Fruit fly (Drosophila melanogaster) Kc167 (cell line): Measurements from ENCODE around the gene CG18223.

Source experiments
- Myc ChIP-seq: fragments of >200 bp; optimal IDR thresholded peaks from 2 replicates; lab custom pipeline; 2017; ENCODE audit warnings: missing external identifiers
- Sin3A ChIP-seq: fragments of >200 bp; optimal IDR thresholded peaks from 2 replicates; lab custom pipeline; 2018; ENCODE audit warnings: missing external identifiers
- h ChIP-seq: fragments of >200 bp; optimal IDR thresholded peaks from 3 replicates; lab custom pipeline; 2018; ENCODE audit warnings: missing external identifiers
- insv ChIP-seq: fragments of >200 bp; optimal IDR thresholded peaks from 3 replicates; lab custom pipeline; 2018; ENCODE audit warnings: missing external identifiers
- psq ChIP-seq: fragments of >200 bp; optimal IDR thresholded peaks from 2 replicates; lab custom pipeline; 2017; ENCODE audit warnings: missing external identifiers
- ttk ChIP-seq: sonication (Bioruptor generic); optimal IDR thresholded peaks from 2 replicates; lab custom pipeline; 2017; ENCODE audit warnings: missing external identifiers

Gene CG18223

dm6 chr3L:18920219-18920618, at the start of gene CG18223:
TSS of gene CG18223 (minus strand) at chr3L:18920319.
- TF ChIP-seq ttk (lab: Kevin White, UChicago) (no peak), h (lab: Kevin White, UChicago) (no peak), psq (lab: Kevin White, UChicago) (no peak), insv (lab: Kevin White, UChicago) (no peak), Myc (no peak), Sin3A (lab: Kevin White, UChicago) (no peak)

- no peak for TF ChIP-seq ttk (lab: Kevin White, UChicago)
- TF ChIP-seq Sin3A (lab: Kevin White, UChicago) = no peak
- TF ChIP-seq insv (lab: Kevin White, UChicago) = no peak
Observed at dm6 chr3L:18968193-18968969, 48.3 kb upstream of the CG18223 start.

- TF ChIP-seq insv (lab: Kevin White, UChicago) = no peak
Observed at dm6 chr3L:18957032-18957431, 36.9 kb upstream of the CG18223 start.

dm6 chr3L:18952399-18952798, 32.3 kb upstream of the CG18223 start:
- no peak for TF ChIP-seq ttk (lab: Kevin White, UChicago)
- TF ChIP-seq insv (lab: Kevin White, UChicago) = no peak
- no peak for TF ChIP-seq psq (lab: Kevin White, UChicago)
- TF ChIP-seq Sin3A (lab: Kevin White, UChicago) = no peak
- TF ChIP-seq h (lab: Kevin White, UChicago) = no peak
- no peak for TF ChIP-seq Myc

dm6 chr3L:18950359-18950758, 30.2 kb upstream of the CG18223 start, which contains the start of gene CG6836:
TSS of gene CG6836 (plus strand) at chr3L:18950629.
- TF ChIP-seq psq (lab: Kevin White, UChicago) = no peak

- TF ChIP-seq Sin3A (lab: Kevin White, UChicago) (no peak), h (lab: Kevin White, UChicago) (no peak), Myc (no peak), ttk (lab: Kevin White, UChicago) (no peak), insv (lab: Kevin White, UChicago) (no peak), psq (lab: Kevin White, UChicago) (no peak)
Observed at dm6 chr3L:18949137-18949536, 29.0 kb upstream of the CG18223 start.

dm6 chr3L:18946956-18947355, 26.8 kb upstream of the CG18223 start:
- no peak for TF ChIP-seq h (lab: Kevin White, UChicago)
- TF ChIP-seq psq (lab: Kevin White, UChicago) = no peak
- no peak for TF ChIP-seq Sin3A (lab: Kevin White, UChicago)
- TF ChIP-seq Myc = no peak
- TF ChIP-seq ttk (lab: Kevin White, UChicago) = no peak
- no peak for TF ChIP-seq insv (lab: Kevin White, UChicago)

dm6 chr3L:18945938-18946337, 25.8 kb upstream of the CG18223 start, which contains the start of gene CG32204:
TSS of gene CG32204 (minus strand) at chr3L:18946038.
- no peak for TF ChIP-seq psq (lab: Kevin White, UChicago)

dm6 chr3L:18924790-18925189, 4.7 kb upstream of the CG18223 start, which contains the start of gene CG43049:
TSS of gene CG43049 (plus strand) at chr3L:18925090.
- TF ChIP-seq Sin3A (lab: Kevin White, UChicago) (no peak), insv (lab: Kevin White, UChicago) (no peak), h (lab: Kevin White, UChicago) (no peak), ttk (lab: Kevin White, UChicago) (no peak), psq (lab: Kevin White, UChicago) (no peak), Myc (no peak)

dm6 chr3L:18922086-18922485, 2.0 kb upstream of the CG18223 start, which contains the start of gene CG3819:
TSS of gene CG3819 (minus strand) at chr3L:18922108.
- TF ChIP-seq insv (lab: Kevin White, UChicago) = no peak
- TF ChIP-seq h (lab: Kevin White, UChicago) = no peak
- no peak for TF ChIP-seq ttk (lab: Kevin White, UChicago)
- no peak for TF ChIP-seq Sin3A (lab: Kevin White, UChicago)
- TF ChIP-seq psq (lab: Kevin White, UChicago) = no peak
- TF ChIP-seq Myc = no peak

dm6 chr3L:18917281-18917680, 2.8 kb downstream of the CG18223 start, which contains the start of gene CG6839:
TSS of gene CG6839 (plus strand) at chr3L:18917581.
- TF ChIP-seq ttk (lab: Kevin White, UChicago) (no peak), insv (lab: Kevin White, UChicago) (no peak), Sin3A (lab: Kevin White, UChicago) (no peak), h (lab: Kevin White, UChicago) (no peak), psq (lab: Kevin White, UChicago) (no peak)

dm6 chr3L:18916466-18916865, 3.7 kb downstream of the CG18223 start:
- TF ChIP-seq insv (lab: Kevin White, UChicago) (no peak), h (lab: Kevin White, UChicago) (no peak), psq (lab: Kevin White, UChicago) (no peak), ttk (lab: Kevin White, UChicago) (no peak), Myc (no peak), Sin3A (lab: Kevin White, UChicago) (no peak)
